Worm (Caenorhabditis elegans): ENCODE results near the gene Y46G5A.20.

DNA sequence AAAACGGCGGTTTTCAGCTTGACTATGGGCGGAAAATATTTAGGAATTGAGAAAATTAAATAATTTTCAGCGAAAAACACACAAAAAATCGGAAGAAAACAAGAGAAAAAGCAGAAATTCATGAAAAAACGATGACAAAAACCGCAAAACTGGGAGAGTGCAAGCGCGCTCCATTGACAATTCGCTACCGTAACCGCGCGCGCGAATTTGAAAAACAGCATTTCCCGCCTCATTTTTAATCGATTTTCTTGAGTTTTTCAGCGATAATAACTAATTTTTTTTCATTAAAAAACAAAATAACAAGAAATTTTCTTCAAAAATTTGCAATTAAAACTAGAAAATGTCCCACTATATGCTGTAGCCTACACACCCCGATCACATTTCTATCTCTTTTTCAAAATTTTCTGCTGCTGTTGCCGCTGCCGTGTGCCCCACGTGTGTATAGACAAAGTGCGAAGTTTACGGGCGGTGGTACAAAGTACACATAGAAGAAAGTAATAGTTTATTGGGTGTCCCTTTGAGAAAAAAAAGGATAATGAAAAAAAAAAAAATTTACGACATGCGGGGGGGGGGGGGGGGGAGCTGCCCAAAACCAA lies 10.8 kb upstream of the Y46G5A.20 start:
- no peak for TF ChIP-seq him-1 (tag; optimal IDR thresholded peaks at IDR 0.05)
- peak; percentile 3 for TF ChIP-seq W03F9.2 (tag; optimal IDR thresholded peaks at IDR 0.05)
- TF ChIP-seq dao-5 (tag; optimal IDR thresholded peaks at IDR 0.05), result no peak

Data from whole organism, L4/young adult.